Worm (Caenorhabditis elegans) whole organism, L1 larva: Measurements from ENCODE around the gene C28G1.2.

ENCODE experiments used
- aha-1 ChIP-seq: fragments of 150-350 bp; optimal IDR thresholded peaks from 2 replicates; lab custom pipeline; 2014; ENCODE audit warnings: missing biosample characterization, missing genetic modification characterization
- egl-27 ChIP-seq, 2 experiments: fragments of 150-350 bp in 1 of 2; sonication (generic microtip); optimal IDR thresholded peaks; 3 replicates each; lab custom pipeline; 2017 to 2018; ENCODE audit warnings: missing biosample characterization in 2 of 2, missing genetic modification characterization in 2 of 2, missing genetic modification reagents in 2 of 2
- elt-3 ChIP-seq, 6 experiments: fragments of 150-350 bp in 1 of 6; sonication (generic microtip); optimal IDR thresholded peaks; 2 replicates each; lab custom pipeline; 2017 to 2018; ENCODE audit warnings: missing biosample characterization in 6 of 6, missing genetic modification characterization in 6 of 6, inconsistent platforms in 1 of 6
- lin-14 ChIP-seq: fragments of 200-800 bp; sonication (Bioruptor generic); optimal IDR thresholded peaks from 2 replicates; lab custom pipeline; 2018; ENCODE audit warnings: mild to moderate bottlenecking, missing genetic modification characterization, moderate library complexity, missing compliant biosample characterization
- mdl-1 ChIP-seq, 2 experiments: fragments of 150-350 bp; optimal IDR thresholded peaks; 2 replicates each; lab custom pipeline; 2014 to 2017; ENCODE audit warnings: missing biosample characterization in 2 of 2, missing genetic modification characterization in 2 of 2, inconsistent platforms in 1 of 2
- mep-1 ChIP-seq: fragments of 150-350 bp; optimal IDR thresholded peaks from 2 replicates; lab custom pipeline; 2014; ENCODE audit warnings: missing biosample characterization, missing genetic modification characterization
- nhr-237 ChIP-seq: fragments of 150-350 bp; optimal IDR thresholded peaks from 2 replicates; lab custom pipeline; 2014; ENCODE audit warnings: missing biosample characterization, missing genetic modification characterization

DNA sequence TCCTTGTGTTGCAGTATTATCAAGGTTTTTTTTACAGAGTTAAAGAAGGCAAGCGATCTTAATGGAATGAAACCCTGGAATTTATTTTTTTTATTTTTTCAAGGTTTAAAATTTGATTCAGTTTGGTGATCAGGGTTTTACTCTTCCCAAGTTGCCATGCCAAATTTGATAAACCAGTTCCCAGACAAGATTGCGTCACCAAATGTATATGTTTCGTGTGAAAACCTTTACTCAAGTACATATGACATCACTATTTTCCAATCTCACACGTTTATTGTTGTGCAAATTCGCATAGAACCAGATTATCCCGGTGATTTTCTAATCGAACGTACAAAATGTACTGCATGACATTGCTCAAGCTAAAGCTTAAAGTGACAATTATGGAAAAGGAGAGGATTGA is 42.9 kb downstream of the C28G1.2 start:
- TF ChIP-seq lin-14 (GFP tag; lab: Kevin White, UChicago) (no peak), egl-27 (tag; optimal IDR thresholded peaks at IDR 0.05; lab: Kevin White, UChicago) (no peak), mdl-1 (tag; optimal IDR thresholded peaks at IDR 0.05; lab: Kevin White, UChicago) (no peak), mep-1 (tag; lab: Kevin White, UChicago) (no peak), aha-1 (tag; lab: Kevin White, UChicago) (no peak), nhr-237 (no peak), elt-3 (tag; optimal IDR thresholded peaks at IDR 0.05; lab: Kevin White, UChicago) (no peak)
